Worm (Caenorhabditis elegans): ENCODE results near the gene F57H12.5.

ce11 chrIV:7967006-7967405 lies at the start of gene F57H12.5:
- TF ChIP-seq T22C8.4 (GFP tag; IDR thresholded peaks at IDR 0.05), result no peak
- TF ChIP-seq ztf-29 (GFP tag; IDR thresholded peaks at IDR 0.05), result no peak
- no peak for TF ChIP-seq flt-1 (GFP tag; IDR thresholded peaks at IDR 0.05)
- TF ChIP-seq cog-1 (tag; optimal IDR thresholded peaks at IDR 0.05), result no peak
- TF ChIP-seq tab-1 (GFP tag; IDR thresholded peaks at IDR 0.05), result no peak
- TF ChIP-seq med-1 (GFP tag; optimal IDR thresholded peaks at IDR 0.05; ENCODE audit: insufficient read depth), result no peak
- no peak for TF ChIP-seq ref-1 (GFP tag; conservative IDR thresholded peaks at IDR 0.05)

Data from whole organism, midembryonic.